Worm (Caenorhabditis elegans): ENCODE results near the gene AH6.17.

Gene AH6.17

DNA sequence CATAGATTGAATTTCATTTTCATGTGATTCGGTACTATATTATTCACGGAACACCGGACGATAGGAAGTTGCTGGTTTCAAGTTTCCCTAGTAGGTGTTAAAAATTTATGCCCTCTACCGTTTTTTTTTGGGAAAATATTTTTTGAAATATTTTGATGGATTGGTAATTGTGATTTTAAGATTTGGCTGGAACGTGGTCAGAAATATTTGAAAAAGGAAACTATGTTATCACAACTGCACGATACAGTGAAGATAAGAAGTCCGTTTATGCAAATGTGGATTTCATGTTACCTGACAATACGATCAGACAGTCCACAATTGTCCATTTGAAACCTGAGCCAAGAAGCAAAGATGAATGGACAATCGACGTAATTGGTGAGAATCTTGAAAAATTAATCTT, at the start of gene AH6.17:
Gene AH6.17 (plus strand): TSS at position 185 of the 400 bp plus-strand sequence.
- no peak for TF ChIP-seq zip-4 (GFP tag; optimal IDR thresholded peaks at IDR 0.05)
- no peak for TF ChIP-seq skn-1 (tag; optimal IDR thresholded peaks at IDR 0.05)
- TF ChIP-seq blmp-1 (tag; optimal IDR thresholded peaks at IDR 0.05): no peak
- no peak for TF ChIP-seq nhr-19 (GFP tag; conservative IDR thresholded peaks at IDR 0.05)
- TF ChIP-seq nhr-47 (tag; optimal IDR thresholded peaks at IDR 0.05): no peak
- TF ChIP-seq nhr-77 (tag; optimal IDR thresholded peaks at IDR 0.05): no peak
- no peak for TF ChIP-seq egl-27 (tag; optimal IDR thresholded peaks at IDR 0.05)
- no peak for TF ChIP-seq nhr-12 (tag; optimal IDR thresholded peaks at IDR 0.05)
- no peak for TF ChIP-seq lsy-2 (tag; optimal IDR thresholded peaks at IDR 0.05)
- TF ChIP-seq isw-1 (GFP tag; IDR thresholded peaks at IDR 0.05): no peak
- TF ChIP-seq lin-13 (GFP tag; optimal IDR thresholded peaks at IDR 0.05): no peak
- TF ChIP-seq hpl-2 (GFP tag; optimal IDR thresholded peaks at IDR 0.05): no peak
- TF ChIP-seq fkh-4 (tag; optimal IDR thresholded peaks at IDR 0.05; ENCODE audit: borderline replicate concordance): no peak
- TF ChIP-seq lin-14 (GFP tag; optimal IDR thresholded peaks at IDR 0.05): no peak
- no peak for TF ChIP-seq lir-3 (tag; optimal IDR thresholded peaks at IDR 0.05; ENCODE audit: poor library complexity)
- TF ChIP-seq ztf-4 (tag; optimal IDR thresholded peaks at IDR 0.05): no peak
- no peak for TF ChIP-seq unc-62 (GFP tag; optimal IDR thresholded peaks at IDR 0.05)
- TF ChIP-seq ama-1 (optimal IDR thresholded peaks at IDR 0.05): no peak
- no peak for TF ChIP-seq snpc-4 (tag; optimal IDR thresholded peaks at IDR 0.05)
- no peak for TF ChIP-seq alr-1 (tag; optimal IDR thresholded peaks at IDR 0.05; ENCODE audit: borderline replicate concordance)

DNA sequence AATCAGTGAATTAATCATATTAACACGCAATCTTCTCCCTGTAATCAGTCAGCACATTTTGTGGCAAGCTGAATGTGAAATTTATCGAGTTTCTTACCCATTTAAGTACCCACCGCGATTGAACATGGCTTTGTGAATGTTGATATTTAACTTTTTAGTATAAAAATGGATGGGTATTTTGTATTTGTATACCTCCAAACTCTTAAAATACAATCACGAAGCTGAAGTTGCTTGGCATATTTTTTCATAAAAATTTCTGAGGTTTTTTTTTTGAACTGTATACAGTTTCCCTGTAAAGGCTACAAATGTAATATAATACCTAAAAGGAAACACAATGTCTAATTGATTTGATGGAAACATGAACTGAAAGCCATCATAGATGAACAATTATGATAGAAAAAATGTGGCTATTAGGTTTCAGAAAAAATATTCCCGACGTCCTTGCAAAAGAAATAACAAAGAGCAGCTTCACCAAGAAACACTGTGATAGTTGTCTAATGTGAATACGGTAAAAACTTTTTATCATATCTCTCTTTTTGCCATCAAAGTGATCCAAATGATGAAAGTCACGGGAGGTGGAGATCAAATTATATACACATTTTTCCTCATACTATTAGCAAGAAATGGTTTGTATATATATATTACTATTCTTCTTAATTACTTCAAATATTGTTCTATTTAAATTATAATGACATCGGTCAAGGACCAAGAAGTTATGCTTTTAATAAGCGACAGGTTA, 48.4 kb upstream of the AH6.17 start, which contains the start of the genes chil-25 and chil-26:
Gene chil-25 (minus strand): TSS at position 101 of the 739 bp plus-strand sequence.
Gene chil-26 (plus strand): TSS at position 689 of the 739 bp plus-strand sequence.
- TF ChIP-seq pqm-1 (tag; optimal IDR thresholded peaks at IDR 0.05) (no peak), sup-37 (GFP tag; optimal IDR thresholded peaks at IDR 0.05) (no peak), ama-1 (optimal IDR thresholded peaks at IDR 0.05) (no peak), lir-3 (tag; optimal IDR thresholded peaks at IDR 0.05; ENCODE audit: poor library complexity) (no peak), zag-1 (tag; optimal IDR thresholded peaks at IDR 0.05) (no peak), fkh-4 (tag; optimal IDR thresholded peaks at IDR 0.05; ENCODE audit: borderline replicate concordance) (no peak), alr-1 (tag; optimal IDR thresholded peaks at IDR 0.05; ENCODE audit: borderline replicate concordance) (no peak), ceh-88 (GFP tag; IDR thresholded peaks at IDR 0.05) (no peak), unc-62 (GFP tag; optimal IDR thresholded peaks at IDR 0.05) (no peak), unc-130 (tag; optimal IDR thresholded peaks at IDR 0.05) (no peak), nhr-84 (tag; optimal IDR thresholded peaks at IDR 0.05) (no peak), tbx-2 (tag; optimal IDR thresholded peaks at IDR 0.05) (no peak)

- no peak for TF ChIP-seq tbx-2 (tag; optimal IDR thresholded peaks at IDR 0.05)
- TF ChIP-seq pqm-1 (tag; optimal IDR thresholded peaks at IDR 0.05): no peak
Measured at ce11 chrII:9477567-9477966, 45.4 kb upstream of the AH6.17 start, which contains the start of gene chil-27. Gene chil-27, plus strand, starts transcription at chrII:9477867.

DNA sequence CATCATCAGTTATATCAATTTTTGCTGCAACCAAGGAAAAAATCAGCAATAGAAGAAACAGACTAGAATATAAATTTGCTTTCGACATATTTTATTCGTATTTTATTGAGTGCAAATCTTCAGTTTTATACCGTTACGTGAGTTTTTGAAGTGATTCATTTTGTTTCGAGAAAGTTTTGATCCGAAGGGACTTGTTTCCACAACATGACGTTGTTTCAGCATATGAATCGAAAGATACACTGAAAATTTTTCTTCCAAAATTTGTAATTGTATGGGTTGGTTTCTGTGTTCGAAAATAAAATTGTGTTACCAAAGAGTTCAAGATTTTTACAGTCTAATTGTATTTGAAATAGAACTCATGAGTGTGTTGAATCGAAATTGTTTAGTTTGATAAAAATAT, 43.0 kb upstream of the AH6.17 start, which contains the start of gene T19H5.7:
Gene T19H5.7 (minus strand): TSS at position 101 of the 400 bp plus-strand sequence.
- no peak for TF ChIP-seq egl-27 (tag; optimal IDR thresholded peaks at IDR 0.05)
- TF ChIP-seq swsn-7 (tag; optimal IDR thresholded peaks at IDR 0.05): no peak
- TF ChIP-seq hlh-4 (tag; optimal IDR thresholded peaks at IDR 0.05): no peak
- TF ChIP-seq vab-15 (tag; optimal IDR thresholded peaks at IDR 0.05): no peak
- TF ChIP-seq lin-35 (GFP tag; optimal IDR thresholded peaks at IDR 0.05): no peak
- no peak for TF ChIP-seq lin-15B (tag; optimal IDR thresholded peaks at IDR 0.05)
- no peak for TF ChIP-seq pax-3 (tag; optimal IDR thresholded peaks at IDR 0.05)
- TF ChIP-seq unc-130 (tag; optimal IDR thresholded peaks at IDR 0.05): no peak
- TF ChIP-seq hlh-17 (GFP tag; optimal IDR thresholded peaks at IDR 0.05; ENCODE audit: borderline replicate concordance): no peak
- no peak for TF ChIP-seq nhr-11 (tag; optimal IDR thresholded peaks at IDR 0.05)
- no peak for TF ChIP-seq nhr-19 (GFP tag; conservative IDR thresholded peaks at IDR 0.05)
- no peak for TF ChIP-seq zag-1 (tag; optimal IDR thresholded peaks at IDR 0.05)
- TF ChIP-seq snu-23 (GFP tag; optimal IDR thresholded peaks at IDR 0.05): no peak
- no peak for TF ChIP-seq fkh-10 (GFP tag; optimal IDR thresholded peaks at IDR 0.05)
- no peak for TF ChIP-seq ama-1 (optimal IDR thresholded peaks at IDR 0.05)

All from whole organism, L1 larva.